Worm (Caenorhabditis elegans) whole organism, midembryonic: ENCODE data around the gene F18E9.3.
"Not testable (repeated sequence)": the region's sequence is repeated elsewhere in the genome, so short reads cannot be mapped to it uniquely, and the experiment has no call there.

Source experiments
- T22C8.4 ChIP-seq: fragments of 200-800 bp; sonication (Bioruptor generic); IDR thresholded peaks from 2 replicates; pipeline ENCODE4 v1.3.6; 2022; ENCODE audit warnings: missing genetic modification characterization, missing compliant biosample characterization
- cog-1 ChIP-seq: sonication (generic microtip); optimal IDR thresholded peaks from 2 replicates; lab custom pipeline; 2016; ENCODE audit warnings: missing genetic modification characterization, missing compliant biosample characterization
- flt-1 ChIP-seq: fragments of 200-800 bp; sonication (Bioruptor generic); IDR thresholded peaks from 2 replicates; pipeline ENCODE4 v1.3.6; 2022; ENCODE audit warnings: missing genetic modification characterization, missing compliant biosample characterization
- klf-2 ChIP-seq: fragments of 200-800 bp; sonication (Bioruptor generic); conservative IDR thresholded peaks from 2 replicates; pipeline ENCODE4 v1.3.6; 2022; ENCODE audit warnings: missing genetic modification reagents, missing genetic modification characterization, missing compliant biosample characterization
- med-1 ChIP-seq: sonication (generic microtip); optimal IDR thresholded peaks from 2 replicates; lab custom pipeline; 2017; ENCODE audit warnings: missing genetic modification characterization, mild to moderate bottlenecking, missing compliant biosample characterization, antibody characterized with exemption, missing genetic modification reagents; ENCODE audit not compliant: insufficient read depth
- ref-1 ChIP-seq: fragments of 200-800 bp; sonication (Bioruptor generic); conservative IDR thresholded peaks from 2 replicates; pipeline ENCODE4 v1.3.6; 2022; ENCODE audit warnings: missing genetic modification reagents, missing genetic modification characterization, missing compliant biosample characterization
- tab-1 ChIP-seq: fragments of 200-800 bp; sonication (Bioruptor generic); IDR thresholded peaks from 2 replicates; pipeline ENCODE4 v1.3.6; 2022; ENCODE audit warnings: missing genetic modification characterization, missing compliant biosample characterization
- ztf-23 ChIP-seq: fragments of 200-800 bp; sonication (Bioruptor generic); IDR thresholded peaks from 2 replicates; pipeline ENCODE4 v1.3.6; 2022; ENCODE audit warnings: missing genetic modification reagents, missing genetic modification characterization, missing compliant biosample characterization
- ztf-29 ChIP-seq: fragments of 200-800 bp; sonication (Bioruptor generic); IDR thresholded peaks from 2 replicates; pipeline ENCODE4 v1.3.6; 2022; ENCODE audit warnings: missing genetic modification reagents, missing genetic modification characterization, missing compliant biosample characterization

The F18E9.3 gene

DNA sequence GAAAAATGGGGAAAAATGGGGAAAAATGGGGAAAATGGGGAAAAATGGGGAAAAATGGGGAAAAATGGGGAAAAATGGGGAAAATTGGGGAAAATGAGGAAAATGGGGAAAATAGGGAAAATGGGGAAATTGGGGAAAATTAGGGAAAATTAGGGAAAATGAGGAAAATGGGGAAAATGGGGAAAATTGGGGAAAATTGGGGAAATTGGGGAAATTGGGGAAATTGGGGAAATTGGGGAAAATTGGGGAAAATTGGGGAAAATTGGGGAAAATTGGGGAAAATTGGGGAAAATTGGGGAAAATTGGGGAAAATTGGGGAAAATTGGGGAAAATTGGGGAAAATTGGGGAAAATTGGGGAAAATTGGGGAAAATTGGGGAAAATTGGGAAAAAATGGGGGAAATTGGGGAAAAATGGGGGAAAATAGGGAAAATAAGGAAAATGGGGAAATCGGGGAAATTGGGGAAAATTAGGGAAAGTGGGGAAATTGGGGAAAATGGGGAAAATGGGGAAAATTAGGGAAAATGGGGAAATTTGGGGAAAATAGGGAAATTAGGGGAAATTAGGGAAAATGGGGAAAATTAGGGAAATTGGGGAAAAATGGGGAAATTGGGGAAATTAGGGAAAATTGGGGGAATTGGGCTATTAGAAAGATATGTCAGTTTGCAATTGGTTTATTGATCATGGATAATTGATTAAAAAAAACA is 16.9 kb downstream of the F18E9.3 start:
- TF ChIP-seq T22C8.4 (GFP tag; lab: Robert Waterston, UW): peak; percentile 9; the same call in 1 of the 2 replicates
- TF ChIP-seq med-1: no peak
- TF ChIP-seq ztf-29 (GFP tag; lab: Robert Waterston, UW): peak; percentile 51; the same call in 1 of the 2 replicates
- no peak for TF ChIP-seq cog-1 (tag; lab: Kevin White, UChicago)
- peak; percentile 74 for TF ChIP-seq klf-2 (GFP tag; lab: Robert Waterston, UW)
- TF ChIP-seq ztf-23 (GFP tag; lab: Robert Waterston, UW): peak; percentile 81
- TF ChIP-seq flt-1 (GFP tag; lab: Robert Waterston, UW): peak; percentile 56
- 0 out of 2 replicates have a peak, but pooled peaks have one; percentile 6 for TF ChIP-seq tab-1
- TF ChIP-seq ref-1 (GFP tag; lab: Robert Waterston, UW): 0 out of 2 replicates have a peak, but pooled peaks have one; percentile 7

DNA sequence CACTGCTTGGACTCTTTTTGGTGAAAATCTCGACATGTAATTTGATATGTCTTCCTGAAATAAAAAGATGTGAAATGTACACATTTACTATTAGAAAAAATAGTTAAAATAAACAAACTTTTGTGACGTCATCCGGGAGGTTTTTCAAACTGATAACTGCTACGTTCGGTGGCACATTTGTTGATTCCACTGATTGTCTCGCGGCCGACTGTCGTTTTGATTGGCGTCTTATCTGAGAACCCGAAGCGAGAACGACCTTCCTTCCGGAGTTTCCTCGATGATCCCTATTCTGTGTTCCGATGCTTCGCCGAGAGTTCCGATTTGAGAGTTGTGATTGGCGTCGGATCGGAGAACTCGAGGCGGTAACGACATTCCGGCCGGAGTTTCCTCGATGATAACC is 18.2 kb downstream of the F18E9.3 start:
- TF ChIP-seq klf-2 (GFP tag; lab: Robert Waterston, UW) (no peak), ztf-23 (GFP tag; lab: Robert Waterston, UW) (no peak), med-1 (no peak), cog-1 (tag; lab: Kevin White, UChicago) (no peak), tab-1 (no peak), flt-1 (GFP tag; lab: Robert Waterston, UW) (no peak), ref-1 (GFP tag; lab: Robert Waterston, UW) (no peak), ztf-29 (GFP tag; lab: Robert Waterston, UW) (no peak), T22C8.4 (GFP tag; lab: Robert Waterston, UW) (no peak)

DNA sequence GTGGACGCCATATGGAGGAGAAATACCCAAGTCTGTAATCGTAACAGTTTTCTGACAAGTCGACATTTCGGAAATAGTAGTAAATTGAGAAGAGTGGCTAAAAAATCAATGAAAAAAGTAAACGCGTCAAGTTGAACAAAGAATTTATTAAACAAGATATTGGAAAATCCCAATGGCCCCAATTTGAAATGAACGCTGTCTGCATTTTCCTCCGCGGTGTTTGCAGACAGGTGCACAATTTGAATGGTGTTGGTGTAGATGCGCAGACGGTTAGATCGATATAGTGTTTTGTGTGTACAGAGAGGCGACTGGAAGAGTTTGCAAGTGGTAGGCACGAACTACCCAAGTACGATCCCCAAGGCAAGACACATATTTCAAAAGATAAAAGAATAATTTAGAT is 19.1 kb downstream of the F18E9.3 start, which contains the start of the genes H35N09.2 and H35N09.1:
Gene H35N09.2, minus strand, starts transcription at position 54 of the 400 bp plus-strand sequence.
Gene H35N09.1, plus strand, starts transcription at position 335 of the 400 bp plus-strand sequence.
- TF ChIP-seq flt-1 (GFP tag; lab: Robert Waterston, UW): no peak
- no peak for TF ChIP-seq tab-1
- TF ChIP-seq klf-2 (GFP tag; lab: Robert Waterston, UW): no peak
- TF ChIP-seq ztf-29 (GFP tag; lab: Robert Waterston, UW): no peak
- no peak for TF ChIP-seq ref-1 (GFP tag; lab: Robert Waterston, UW)
- no peak for TF ChIP-seq med-1
- no peak for TF ChIP-seq cog-1 (tag; lab: Kevin White, UChicago)
- TF ChIP-seq ztf-23 (GFP tag; lab: Robert Waterston, UW): no peak
- no peak for TF ChIP-seq T22C8.4 (GFP tag; lab: Robert Waterston, UW)

DNA sequence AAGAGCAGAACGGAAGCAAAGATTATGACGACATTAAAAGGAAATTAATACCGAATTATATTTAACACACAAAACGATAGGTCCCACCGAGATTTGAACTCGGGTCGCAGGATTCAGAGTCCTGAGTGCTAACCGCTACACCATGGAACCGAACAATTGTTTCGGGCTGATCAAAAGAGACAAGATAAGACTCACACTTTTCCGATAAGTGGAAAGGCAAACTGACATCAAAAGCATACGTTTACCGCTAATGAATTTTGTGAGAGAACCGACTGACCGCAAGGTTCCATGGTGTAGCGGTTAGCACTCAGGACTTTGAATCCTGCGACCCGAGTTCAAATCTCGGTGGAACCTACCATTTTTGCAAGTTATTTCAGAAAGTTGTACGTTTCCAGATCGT is 22.8 kb downstream of the F18E9.3 start:
- TF ChIP-seq ztf-29 (GFP tag; lab: Robert Waterston, UW) (no peak), ztf-23 (GFP tag; lab: Robert Waterston, UW) (peak; percentile 35; the same call in 1 of the 2 replicates)

DNA sequence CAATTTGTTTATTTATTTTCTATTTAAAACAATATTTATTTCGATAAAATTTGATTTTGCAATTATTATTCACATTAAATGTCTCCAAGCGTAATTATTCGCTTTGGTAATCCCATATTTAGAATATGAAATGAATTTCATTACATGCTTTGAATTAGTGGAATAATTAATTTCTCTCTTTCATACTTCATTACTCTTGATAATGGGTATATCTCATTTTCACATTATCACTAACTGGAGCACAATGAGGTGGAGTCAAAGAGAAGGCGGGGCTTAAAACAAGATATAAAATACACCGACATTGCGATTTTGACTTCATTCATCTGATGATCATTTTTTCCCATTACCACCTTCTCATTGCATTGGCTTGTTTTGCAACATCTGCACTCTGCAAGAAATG is 24.7 kb downstream of the F18E9.3 start, which contains the start of gene K01A12.4:
Gene K01A12.4, plus strand, starts transcription at position 301 of the 400 bp plus-strand sequence.
- not testable (repeated sequence) for TF ChIP-seq ztf-29 (GFP tag; lab: Robert Waterston, UW); tab-1; klf-2 (GFP tag; lab: Robert Waterston, UW)

DNA sequence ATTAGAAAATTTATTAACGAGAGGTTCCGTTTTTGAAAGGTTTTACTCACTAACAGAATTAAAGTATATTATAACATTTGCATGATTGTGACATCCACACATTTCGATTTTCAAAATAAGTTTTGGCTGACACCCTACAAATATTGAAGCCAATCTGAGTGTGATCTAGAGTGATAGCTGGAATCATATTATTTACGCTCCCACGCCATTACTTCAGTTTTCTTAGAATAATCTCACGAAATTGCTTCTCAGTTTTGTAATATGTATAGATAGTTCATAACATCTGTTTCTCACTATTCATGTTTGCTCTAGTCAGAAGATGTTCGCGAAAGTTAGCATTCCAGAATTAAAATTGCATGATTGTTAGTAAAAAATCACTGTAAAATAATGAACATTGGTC is 26.3 kb downstream of the F18E9.3 start:
- TF ChIP-seq ztf-23 (GFP tag; lab: Robert Waterston, UW) (no peak), flt-1 (GFP tag; lab: Robert Waterston, UW) (no peak), ztf-29 (GFP tag; lab: Robert Waterston, UW) (no peak), cog-1 (tag; lab: Kevin White, UChicago) (no peak), ref-1 (GFP tag; lab: Robert Waterston, UW) (no peak), tab-1 (no peak), klf-2 (GFP tag; lab: Robert Waterston, UW) (no peak), T22C8.4 (GFP tag; lab: Robert Waterston, UW) (no peak), med-1 (no peak)

DNA sequence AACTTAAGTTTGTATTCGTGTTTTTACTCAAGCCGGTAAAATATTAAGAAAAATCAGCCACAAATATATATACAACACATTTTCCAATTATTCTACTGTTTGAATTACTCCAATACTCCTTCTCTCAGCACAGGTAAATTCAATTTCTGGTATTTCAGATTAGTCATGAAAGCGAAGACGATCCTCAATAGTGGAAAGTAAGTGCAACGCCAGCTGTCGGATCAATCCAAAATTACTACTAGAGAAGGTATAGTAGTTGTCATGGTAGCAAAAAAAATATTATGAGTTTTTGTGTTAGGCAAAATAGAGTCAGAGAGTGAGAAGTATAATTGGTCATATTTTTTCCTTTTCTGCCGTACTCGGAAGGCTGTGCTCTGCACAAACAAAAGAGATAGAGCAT is 27.1 kb downstream of the F18E9.3 start, which contains the start of gene K01A12.2:
Gene K01A12.2, plus strand, starts transcription at position 301 of the 400 bp plus-strand sequence.
- TF ChIP-seq ref-1 (GFP tag; lab: Robert Waterston, UW) (no peak), med-1 (no peak), cog-1 (tag; lab: Kevin White, UChicago) (no peak), ztf-23 (GFP tag; lab: Robert Waterston, UW) (no peak), flt-1 (GFP tag; lab: Robert Waterston, UW) (no peak), klf-2 (GFP tag; lab: Robert Waterston, UW) (no peak), T22C8.4 (GFP tag; lab: Robert Waterston, UW) (no peak), tab-1 (no peak), ztf-29 (GFP tag; lab: Robert Waterston, UW) (no peak)

DNA sequence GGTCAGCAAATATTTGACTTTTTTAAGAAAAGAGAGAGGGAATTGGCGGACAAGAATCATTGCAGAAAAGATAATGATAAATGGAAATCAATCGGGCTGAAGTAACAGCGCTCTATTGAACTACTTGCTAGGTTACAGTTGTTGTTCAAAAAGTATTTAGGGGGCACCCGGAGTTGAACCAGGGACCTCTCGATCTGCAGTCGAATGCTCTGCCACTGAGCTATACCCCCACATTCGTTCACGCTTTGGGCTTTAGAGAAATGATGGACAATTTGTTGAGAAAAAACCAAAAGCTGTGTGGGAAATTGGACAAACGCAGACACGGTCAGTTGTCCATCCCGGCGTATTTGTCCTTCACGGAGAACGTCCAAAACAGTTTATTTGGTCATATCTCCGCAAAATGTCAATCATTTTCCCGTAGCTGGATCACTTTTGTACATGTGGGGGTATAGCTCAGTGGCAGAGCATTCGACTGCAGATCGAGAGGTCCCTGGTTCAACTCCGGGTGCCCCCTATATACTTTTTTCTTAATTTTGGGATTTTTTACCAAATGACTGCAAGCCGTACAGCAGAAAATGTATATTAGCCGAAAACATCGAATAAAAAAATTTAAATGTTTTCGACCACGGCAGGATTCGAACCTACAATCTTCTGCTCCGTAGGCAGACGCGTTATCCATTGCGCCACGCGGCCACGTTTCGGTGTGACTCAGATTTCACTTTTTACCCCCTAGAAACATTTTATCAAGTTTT is 38.1 kb downstream of the F18E9.3 start:
- TF ChIP-seq ztf-29 (GFP tag; lab: Robert Waterston, UW) (0 out of 2 replicates have a peak, but pooled peaks have one; percentile 31), tab-1 (no peak)

DNA sequence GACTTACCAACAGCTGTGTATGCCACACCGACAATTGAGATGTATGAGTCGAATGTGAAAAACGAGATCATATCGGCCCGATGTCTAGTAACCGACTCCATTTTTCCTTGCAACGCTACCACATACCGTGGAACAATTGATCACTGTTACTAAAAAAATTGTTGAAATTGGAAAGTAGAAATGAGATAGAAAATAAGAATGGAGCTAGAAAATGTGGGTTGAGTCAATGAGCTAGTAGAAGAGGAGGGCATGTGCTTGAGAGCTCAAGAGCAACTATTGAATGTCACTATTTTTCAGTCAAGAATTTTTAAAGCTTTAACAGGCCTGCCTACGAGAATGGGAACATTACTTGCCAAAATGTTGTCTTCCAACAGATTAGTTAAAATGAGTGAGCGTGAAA is 39.1 kb downstream of the F18E9.3 start, which contains the start of gene K01A12.3:
Gene K01A12.3, minus strand, starts transcription at position 101 of the 400 bp plus-strand sequence.
- TF ChIP-seq med-1 (no peak), ref-1 (GFP tag; lab: Robert Waterston, UW) (no peak), ztf-29 (GFP tag; lab: Robert Waterston, UW) (no peak), cog-1 (tag; lab: Kevin White, UChicago) (no peak), T22C8.4 (GFP tag; lab: Robert Waterston, UW) (no peak), tab-1 (no peak), flt-1 (GFP tag; lab: Robert Waterston, UW) (no peak), klf-2 (GFP tag; lab: Robert Waterston, UW) (no peak), ztf-23 (GFP tag; lab: Robert Waterston, UW) (no peak)
